Worm (Caenorhabditis elegans) whole organism, L1 larva: ENCODE measurements around the gene T19D12.1.

Source experiments
- sox-4 ChIP-seq: sonication (generic microtip); optimal IDR thresholded peaks from 2 replicates; lab custom pipeline; 2016; ENCODE audit warnings: missing genetic modification characterization, missing compliant biosample characterization
- unc-130 ChIP-seq: fragments of 150-350 bp; optimal IDR thresholded peaks from 2 replicates; lab custom pipeline; 2017; ENCODE audit warnings: missing biosample characterization, missing genetic modification characterization, inconsistent platforms

ce11 chrII:6621886-6622285 lies 44.8 kb upstream of the T19D12.1 start, which contains the start of gene F54H5.3:
- TF ChIP-seq unc-130 (tag; lab: Kevin White, UChicago) (no peak), sox-4 (tag; lab: Kevin White, UChicago) (no peak)
